Fruit fly (Drosophila melanogaster): Measurements from ENCODE around the gene CG8673.

CG8673 gene

dm6 chr2L:8082692-8083412 lies 41.3 kb upstream of the CG8673 start, which contains the start of gene Mcr (continued):
- no peak for TF ChIP-seq ss (GFP tag; optimal IDR thresholded peaks at IDR 0.05)

dm6 chr2L:8083413-8083426 lies 40.9 kb upstream of the CG8673 start, which contains the start of gene Bsg:
Gene Bsg, plus strand, starts transcription at chr2L:8083420.
- TF ChIP-seq spab (GFP tag; optimal IDR thresholded peaks at IDR 0.05): no peak
- no peak for TF ChIP-seq CG6808 (GFP tag; optimal IDR thresholded peaks at IDR 0.05)
- TF ChIP-seq achi (GFP tag; optimal IDR thresholded peaks at IDR 0.05): no peak
- TF ChIP-seq Lpt (GFP tag; optimal IDR thresholded peaks at IDR 0.05): no peak
- no peak for TF ChIP-seq Hr39 (GFP tag; optimal IDR thresholded peaks at IDR 0.05)
- no peak for TF ChIP-seq CG6854 (GFP tag; optimal IDR thresholded peaks at IDR 0.05)
- TF ChIP-seq CG3919 (GFP tag; optimal IDR thresholded peaks at IDR 0.05): no peak
- no peak for TF ChIP-seq CG16779 (tag; optimal IDR thresholded peaks at IDR 0.05)
- no peak for TF ChIP-seq Gug (GFP tag; IDR thresholded peaks at IDR 0.05)
- TF ChIP-seq Eip78C (GFP tag): no peak
- no peak for TF ChIP-seq CG1621 (tag; optimal IDR thresholded peaks at IDR 0.05)
- TF ChIP-seq CG10669 (GFP tag; optimal IDR thresholded peaks at IDR 0.05): no peak
- no peak for TF ChIP-seq dsx (GFP tag; optimal IDR thresholded peaks at IDR 0.05; ENCODE audit: poor library complexity, severe bottlenecking)
- TF ChIP-seq fkh (GFP tag; optimal IDR thresholded peaks at IDR 0.05): no peak
- TF ChIP-seq lz (GFP tag; optimal IDR thresholded peaks at IDR 0.05): no peak
- TF ChIP-seq Hr38 (GFP tag; optimal IDR thresholded peaks at IDR 0.05): no peak
- TF ChIP-seq dac (GFP tag; optimal IDR thresholded peaks at IDR 0.05): no peak
- TF ChIP-seq cyc (GFP tag; optimal IDR thresholded peaks at IDR 0.05): no peak
- TF ChIP-seq CG8632 (GFP tag; optimal IDR thresholded peaks at IDR 0.05): no peak
- TF ChIP-seq CG11762 (GFP tag; optimal IDR thresholded peaks at IDR 0.05; ENCODE audit: insufficient read depth): no peak

dm6 chr2L:8083427-8084295 lies 40.5 kb upstream of the CG8673 start:
- TF ChIP-seq net (GFP tag; optimal IDR thresholded peaks at IDR 0.05) (peak; percentile 30), Eip78C (GFP tag) (peak; percentile 47), CG6808 (GFP tag; optimal IDR thresholded peaks at IDR 0.05) (peak; percentile 3), Hr39 (GFP tag; optimal IDR thresholded peaks at IDR 0.05) (no peak), CG9139 (GFP tag; optimal IDR thresholded peaks at IDR 0.05) (peak; percentile 7), CG8119 (GFP tag; IDR thresholded peaks at IDR 0.05) (peak; percentile 54; the same call in 1 of the 3 replicates), CG3919 (GFP tag; optimal IDR thresholded peaks at IDR 0.05) (peak; percentile 6), vri (GFP tag; optimal IDR thresholded peaks at IDR 0.05) (peak; percentile 93), eg (GFP tag; IDR thresholded peaks at IDR 0.05) (peak; percentile 50; the same call in 2 of the 3 replicates), Sox14 (GFP tag; optimal IDR thresholded peaks at IDR 0.05) (peak; percentile 65), fd85E (GFP tag; optimal IDR thresholded peaks at IDR 0.05) (peak; percentile 27), salr (GFP tag; optimal IDR thresholded peaks at IDR 0.05) (peak in 1 of 2 experiments; percentile 51), lz (GFP tag; optimal IDR thresholded peaks at IDR 0.05) (no peak), CG11762 (GFP tag; optimal IDR thresholded peaks at IDR 0.05; ENCODE audit: insufficient read depth) (no peak), CG6163 (GFP tag; IDR thresholded peaks at IDR 0.05) (peak; percentile 37; the same call in 2 of the 3 replicates), Lpt (GFP tag; optimal IDR thresholded peaks at IDR 0.05) (peak; percentile 41), fkh (GFP tag; optimal IDR thresholded peaks at IDR 0.05) (no peak), CG6854 (GFP tag; optimal IDR thresholded peaks at IDR 0.05) (peak; percentile 28), dsx (GFP tag; optimal IDR thresholded peaks at IDR 0.05; ENCODE audit: poor library complexity, severe bottlenecking) (peak; percentile 26), ss (GFP tag; optimal IDR thresholded peaks at IDR 0.05) (peak; percentile 50 to 62), svp (GFP tag) (peak; percentile 99)

- TF ChIP-seq eg (GFP tag; IDR thresholded peaks at IDR 0.05) (peak; percentile 6; the same call in 1 of the 3 replicates), Hr4 (GFP tag; optimal IDR thresholded peaks at IDR 0.05) (peak; percentile 19), dsx (GFP tag; optimal IDR thresholded peaks at IDR 0.05; ENCODE audit: poor library complexity, severe bottlenecking) (no peak), Ets96B (tag; optimal IDR thresholded peaks at IDR 0.05) (no peak), dac (GFP tag; optimal IDR thresholded peaks at IDR 0.05) (no peak), Hr39 (GFP tag; optimal IDR thresholded peaks at IDR 0.05) (peak; percentile 9), CG6854 (GFP tag; optimal IDR thresholded peaks at IDR 0.05) (peak; percentile 4), CG32006 (GFP tag; optimal IDR thresholded peaks at IDR 0.05) (peak; percentile 64), CG3032 (tag; optimal IDR thresholded peaks at IDR 0.05) (no peak), ss (GFP tag; optimal IDR thresholded peaks at IDR 0.05) (peak in 1 of 2 experiments; percentile 30), vri (GFP tag; optimal IDR thresholded peaks at IDR 0.05) (peak; percentile 26), salr (GFP tag; optimal IDR thresholded peaks at IDR 0.05) (peak in 1 of 2 experiments; percentile 6), Sox14 (GFP tag; optimal IDR thresholded peaks at IDR 0.05) (peak; percentile 2), net (GFP tag; optimal IDR thresholded peaks at IDR 0.05) (no peak), CG4318 (GFP tag; optimal IDR thresholded peaks at IDR 0.05) (peak; percentile 9), CG11902 (GFP tag; optimal IDR thresholded peaks at IDR 0.05) (no peak), CG8319 (GFP tag; optimal IDR thresholded peaks at IDR 0.05) (no peak), CG10631 (GFP tag; optimal IDR thresholded peaks at IDR 0.05) (no peak), Hr38 (GFP tag; optimal IDR thresholded peaks at IDR 0.05) (no peak)
These were observed 39.6 kb upstream of the CG8673 start for dm6 chr2L:8084349-8085203.

Data from whole organism, prepupa.